ENCODE assay signal across 3 worm cellular contexts in the genomic region with DNA sequence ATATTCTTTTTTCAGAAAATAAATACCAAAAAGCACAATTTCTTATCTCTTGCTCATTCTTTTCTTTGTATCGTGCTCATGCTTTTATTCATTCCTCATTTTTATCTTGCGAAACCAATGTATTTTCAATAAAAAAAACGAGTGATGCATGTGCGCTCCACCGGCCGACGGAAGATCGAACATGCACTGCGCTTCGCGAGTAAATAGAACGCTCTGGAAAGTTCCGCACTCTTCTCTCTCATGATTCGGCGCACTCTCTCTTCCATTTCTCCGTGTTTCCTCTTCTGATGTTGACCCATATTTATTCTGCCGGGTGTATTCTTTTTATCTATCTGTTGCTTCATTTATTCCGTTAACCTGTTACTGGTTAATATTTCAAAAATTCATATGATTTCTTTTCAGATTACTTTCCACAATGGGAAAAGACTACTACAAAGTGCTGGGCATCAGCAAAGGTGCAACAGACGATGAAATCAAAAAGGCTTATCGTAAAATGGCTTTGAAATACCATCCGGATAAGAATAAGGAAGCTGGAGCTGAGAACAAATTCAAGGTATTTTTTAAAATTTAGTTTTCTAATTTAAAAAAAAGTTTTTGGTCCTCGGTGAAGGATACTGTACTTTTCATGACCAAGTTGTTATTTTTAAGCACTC.
A peak's percentile ranks its signal among the peaks of the same experiment; 100 is the strongest.
TF ChIP-seq lines count a peak whose summit lies in the region.

Gene dnj-13 (plus strand): TSS at position 403 of the 653 bp plus-strand sequence.

TF ChIP-seq in whole organism, L1 larva, 84 proteins besides CTCF, POLR2A, EP300 and RAD21 (continued from another document and continues in another):
- TF ChIP-seq C04F5.9 (tag; optimal IDR thresholded peaks at IDR 0.05; lab: Kevin White, UChicago): peak; percentile 86
- peak; percentile 87 for TF ChIP-seq blmp-1 (tag; optimal IDR thresholded peaks at IDR 0.05; lab: Kevin White, UChicago)
- TF ChIP-seq nhr-11 (tag; optimal IDR thresholded peaks at IDR 0.05; lab: Kevin White, UChicago): peak; percentile 78
- TF ChIP-seq swsn-7 (tag; optimal IDR thresholded peaks at IDR 0.05; lab: Kevin White, UChicago): peak; percentile 99
- TF ChIP-seq dsc-1 (tag; optimal IDR thresholded peaks at IDR 0.05; lab: Kevin White, UChicago): peak; percentile 99
- TF ChIP-seq nhr-47 (tag; optimal IDR thresholded peaks at IDR 0.05; lab: Kevin White, UChicago): peak; percentile 98
- no peak for TF ChIP-seq nhr-12 (tag; optimal IDR thresholded peaks at IDR 0.05; lab: Kevin White, UChicago)
- TF ChIP-seq aly-2 (tag; optimal IDR thresholded peaks at IDR 0.05; lab: Kevin White, UChicago): peak; percentile 74
- peak; percentile 55 for TF ChIP-seq fkh-4 (tag; optimal IDR thresholded peaks at IDR 0.05; lab: Kevin White, UChicago; ENCODE audit: borderline replicate concordance)
- TF ChIP-seq fkh-8 (tag; optimal IDR thresholded peaks at IDR 0.05; lab: Kevin White, UChicago): peak; percentile 99
- peak; percentile 22 for TF ChIP-seq hpl-2 (GFP tag; optimal IDR thresholded peaks at IDR 0.05; lab: Kevin White, UChicago)
- TF ChIP-seq tbx-2 (tag; optimal IDR thresholded peaks at IDR 0.05; lab: Kevin White, UChicago): peak; percentile 95
- no peak for TF ChIP-seq pqm-1 (tag; optimal IDR thresholded peaks at IDR 0.05; lab: Kevin White, UChicago)
- peak in 1 of 2 experiments; percentile 88 for TF ChIP-seq ztf-11 (tag; optimal IDR thresholded peaks at IDR 0.05; lab: Kevin White, UChicago)
- TF ChIP-seq ces-1 (GFP tag; optimal IDR thresholded peaks at IDR 0.05; lab: Kevin White, UChicago): no peak
- peak; percentile 64 for TF ChIP-seq nhr-76 (tag; optimal IDR thresholded peaks at IDR 0.05; lab: Kevin White, UChicago)
- peak; percentile 85 for TF ChIP-seq fos-1 (tag; optimal IDR thresholded peaks at IDR 0.05; lab: Kevin White, UChicago)
- peak; percentile 10 for TF ChIP-seq unc-30 (tag; optimal IDR thresholded peaks at IDR 0.05; lab: Kevin White, UChicago)
- no peak for TF ChIP-seq nhr-28 (tag; optimal IDR thresholded peaks at IDR 0.05; lab: Kevin White, UChicago)
- TF ChIP-seq skn-1 (tag; optimal IDR thresholded peaks at IDR 0.05; lab: Kevin White, UChicago): peak; percentile 93
- TF ChIP-seq zip-4 (GFP tag; optimal IDR thresholded peaks at IDR 0.05; lab: Kevin White, UChicago): peak; percentile 93
- peak; percentile 91 for TF ChIP-seq nhr-77 (tag; optimal IDR thresholded peaks at IDR 0.05; lab: Kevin White, UChicago)
- TF ChIP-seq sup-37 (GFP tag; optimal IDR thresholded peaks at IDR 0.05; lab: Kevin White, UChicago): peak; percentile 87
- TF ChIP-seq rnt-1 (tag; optimal IDR thresholded peaks at IDR 0.05; lab: Kevin White, UChicago): peak; percentile 88
- TF ChIP-seq ceh-82 (tag; optimal IDR thresholded peaks at IDR 0.05; lab: Kevin White, UChicago): peak; percentile 92 to 97 (median 94)
- peak; percentile 83 for TF ChIP-seq sox-4 (tag; optimal IDR thresholded peaks at IDR 0.05; lab: Kevin White, UChicago)
- TF ChIP-seq efl-1 (optimal IDR thresholded peaks at IDR 0.05; lab: Kevin White, UChicago): peak; percentile 80 to 83
- peak; percentile 75 to 98 for TF ChIP-seq efl-1 (GFP tag; optimal IDR thresholded peaks at IDR 0.05 in 1 of 2; lab: Kevin White, UChicago)
- no peak for TF ChIP-seq Y116A8C.19 (tag; optimal IDR thresholded peaks at IDR 0.05; lab: Kevin White, UChicago; ENCODE audit: borderline replicate concordance)
- TF ChIP-seq isw-1 (GFP tag; IDR thresholded peaks at IDR 0.05; lab: Robert Waterston, UW): peak; percentile 95
- TF ChIP-seq irx-1 (tag; optimal IDR thresholded peaks at IDR 0.05; lab: Kevin White, UChicago): peak; percentile 93
- TF ChIP-seq grh-1 (GFP tag; IDR thresholded peaks at IDR 0.05; lab: Robert Waterston, UW): peak; percentile 95
- no peak for TF ChIP-seq unc-62 (GFP tag; optimal IDR thresholded peaks at IDR 0.05; lab: Kevin White, UChicago)
- TF ChIP-seq snpc-4 (tag; optimal IDR thresholded peaks at IDR 0.05; lab: Kevin White, UChicago): peak; percentile 80
- TF ChIP-seq C34B4.2 (tag; optimal IDR thresholded peaks at IDR 0.05; lab: Kevin White, UChicago): peak; percentile 50
- TF ChIP-seq lir-3 (tag; optimal IDR thresholded peaks at IDR 0.05; lab: Kevin White, UChicago; ENCODE audit: poor library complexity): peak; percentile 85
- TF ChIP-seq aha-1 (tag; optimal IDR thresholded peaks at IDR 0.05; lab: Kevin White, UChicago): peak; percentile 80
- TF ChIP-seq C16A3.4 (tag; optimal IDR thresholded peaks at IDR 0.05; lab: Kevin White, UChicago): peak; percentile 91
- TF ChIP-seq jun-1 (tag; optimal IDR thresholded peaks at IDR 0.05; lab: Kevin White, UChicago): peak; percentile 94
- TF ChIP-seq unc-86 (tag; optimal IDR thresholded peaks at IDR 0.05; lab: Kevin White, UChicago): peak; percentile 95

TF ChIP-seq in whole organism, L3 larva, 47 proteins besides CTCF, POLR2A, EP300 and RAD21 (continued from another document):
- TF ChIP-seq nhr-77 (tag; optimal IDR thresholded peaks at IDR 0.05; lab: Kevin White, UChicago) (peak; percentile 61), lsy-12 (tag; optimal IDR thresholded peaks at IDR 0.05; lab: Kevin White, UChicago) (peak; percentile 98), fkh-10 (GFP tag; optimal IDR thresholded peaks at IDR 0.05; lab: Kevin White, UChicago) (peak; percentile 85), aly-2 (tag; optimal IDR thresholded peaks at IDR 0.05; lab: Kevin White, UChicago) (no peak), nhr-43 (tag; optimal IDR thresholded peaks at IDR 0.05; lab: Kevin White, UChicago; ENCODE audit: poor library complexity, severe bottlenecking) (peak; percentile 94), ceh-28 (tag; optimal IDR thresholded peaks at IDR 0.05; lab: Kevin White, UChicago) (peak; percentile 81), ceh-9 (tag; optimal IDR thresholded peaks at IDR 0.05; lab: Kevin White, UChicago) (no peak), elt-3 (tag; optimal IDR thresholded peaks at IDR 0.05; lab: Kevin White, UChicago) (no peak), lin-39 (tag; optimal IDR thresholded peaks at IDR 0.05; lab: Kevin White, UChicago) (peak; percentile 71), daf-12 (tag; optimal IDR thresholded peaks at IDR 0.05; lab: Kevin White, UChicago) (no peak), ceh-82 (tag; optimal IDR thresholded peaks at IDR 0.05; lab: Kevin White, UChicago) (peak; percentile 71), ztf-4 (tag; optimal IDR thresholded peaks at IDR 0.05; lab: Kevin White, UChicago) (peak; percentile 72), pqm-1 (tag; optimal IDR thresholded peaks at IDR 0.05; lab: Kevin White, UChicago) (peak; percentile 79), sea-2 (GFP tag; optimal IDR thresholded peaks at IDR 0.05; lab: Kevin White, UChicago) (no peak), unc-39 (tag; optimal IDR thresholded peaks at IDR 0.05; lab: Kevin White, UChicago) (no peak), nhr-28 (tag; optimal IDR thresholded peaks at IDR 0.05; lab: Kevin White, UChicago) (no peak), nhr-23 (tag; optimal IDR thresholded peaks at IDR 0.05; lab: Kevin White, UChicago) (peak; percentile 98), fkh-2 (tag; optimal IDR thresholded peaks at IDR 0.05; lab: Kevin White, UChicago) (peak; percentile 75), tbx-2 (tag; optimal IDR thresholded peaks at IDR 0.05; lab: Kevin White, UChicago) (peak; percentile 84), nhr-76 (tag; optimal IDR thresholded peaks at IDR 0.05; lab: Kevin White, UChicago) (peak; percentile 45), ama-1 (optimal IDR thresholded peaks at IDR 0.05; lab: Kevin White, UChicago) (peak; percentile 87), nfya-1 (tag; optimal IDR thresholded peaks at IDR 0.05; lab: Kevin White, UChicago; ENCODE audit: insufficient read depth) (peak; percentile 93), nhr-237 (tag; optimal IDR thresholded peaks at IDR 0.05; lab: Kevin White, UChicago) (no peak), ztf-11 (tag; optimal IDR thresholded peaks at IDR 0.05; lab: Kevin White, UChicago) (no peak), snpc-4 (tag; optimal IDR thresholded peaks at IDR 0.05; lab: Kevin White, UChicago) (peak; percentile 73), elt-1 (tag; optimal IDR thresholded peaks at IDR 0.05; lab: Kevin White, UChicago) (peak; percentile 47), jun-1 (tag; optimal IDR thresholded peaks at IDR 0.05; lab: Kevin White, UChicago) (peak; percentile 88), unc-62 (GFP tag; optimal IDR thresholded peaks at IDR 0.05; lab: Kevin White, UChicago) (no peak), mml-1 (tag; optimal IDR thresholded peaks at IDR 0.05; lab: Kevin White, UChicago) (no peak), lin-15B (tag; optimal IDR thresholded peaks at IDR 0.05; lab: Kevin White, UChicago) (peak; percentile 92)

TF ChIP-seq in whole organism, young adult, 124 proteins besides CTCF, POLR2A, EP300 and RAD21 (continued from another document and continues in another):
- TF ChIP-seq lsy-27 (tag; optimal IDR thresholded peaks at IDR 0.05; lab: Kevin White, UChicago; ENCODE audit: borderline replicate concordance, insufficient read depth) (no peak), Y95B8A.8 (GFP tag; IDR thresholded peaks at IDR 0.05; lab: Robert Waterston, UW) (peak; percentile 95), rpc-1 (optimal IDR thresholded peaks at IDR 0.05; lab: Kevin White, UChicago) (peak; percentile 79), rpc-1 (tag; optimal IDR thresholded peaks at IDR 0.05; lab: Kevin White, UChicago) (no peak), xnd-1 (tag; optimal IDR thresholded peaks at IDR 0.05; lab: Kevin White, UChicago) (no peak), F37B4.10 (GFP tag; IDR thresholded peaks at IDR 0.05; lab: Robert Waterston, UW) (0 out of 2 replicates have a peak, but pooled peaks have one; percentile 14), die-1 (tag; optimal IDR thresholded peaks at IDR 0.05; lab: Kevin White, UChicago) (peak; percentile 52), tlf-1 (GFP tag; optimal IDR thresholded peaks at IDR 0.05; lab: Kevin White, UChicago) (peak; percentile 96), mes-4 (tag; optimal IDR thresholded peaks at IDR 0.05; lab: Kevin White, UChicago) (no peak), sea-2 (GFP tag; IDR thresholded peaks at IDR 0.05; lab: Robert Waterston, UW) (peak; percentile 88), cebp-2 (GFP tag; IDR thresholded peaks at IDR 0.05; lab: Robert Waterston, UW) (peak; percentile 92), snpc-4 (GFP tag; optimal IDR thresholded peaks at IDR 0.05; lab: Kevin White, UChicago) (peak; percentile 24), snpc-4 (tag; optimal IDR thresholded peaks at IDR 0.05; lab: Kevin White, UChicago) (peak in 3 of 4 experiments; percentile 53 to 82 (median 74)), nhr-80 (tag; optimal IDR thresholded peaks at IDR 0.05; lab: Kevin White, UChicago) (peak; percentile 45), mcd-1 (GFP tag; IDR thresholded peaks at IDR 0.05; lab: Robert Waterston, UW) (peak; percentile 99), rcor-1 (GFP tag; IDR thresholded peaks at IDR 0.05; lab: Robert Waterston, UW) (peak; percentile 94), ceh-40 (GFP tag; IDR thresholded peaks at IDR 0.05; lab: Robert Waterston, UW) (peak; percentile 86), repo-1 (tag; optimal IDR thresholded peaks at IDR 0.05; lab: Kevin White, UChicago) (peak; percentile 91), F39B2.1 (GFP tag; IDR thresholded peaks at IDR 0.05; lab: Robert Waterston, UW) (peak; percentile 93), F10E7.11 (tag; optimal IDR thresholded peaks at IDR 0.05; lab: Kevin White, UChicago) (peak; percentile 94), akir-1 (GFP tag; optimal IDR thresholded peaks at IDR 0.05; lab: Kevin White, UChicago) (peak; percentile 89), zim-3 (tag; optimal IDR thresholded peaks at IDR 0.05; lab: Kevin White, UChicago) (peak; percentile 89), unc-62 (GFP tag; optimal IDR thresholded peaks at IDR 0.05; lab: Kevin White, UChicago) (no peak), madf-3 (GFP tag; IDR thresholded peaks at IDR 0.05; lab: Robert Waterston, UW) (peak; percentile 94), nhr-90 (tag; optimal IDR thresholded peaks at IDR 0.05; lab: Kevin White, UChicago) (peak; percentile 49), rec-8 (tag; optimal IDR thresholded peaks at IDR 0.05; lab: Kevin White, UChicago) (no peak), hlh-26 (GFP tag; conservative IDR thresholded peaks at IDR 0.05; lab: Robert Waterston, UW) (no peak), F49E8.2 (tag; optimal IDR thresholded peaks at IDR 0.05; lab: Kevin White, UChicago; ENCODE audit: insufficient read depth) (peak; percentile 78), sdz-38 (tag; optimal IDR thresholded peaks at IDR 0.05; lab: Kevin White, UChicago) (no peak), ccch-3 (GFP tag; optimal IDR thresholded peaks at IDR 0.05; lab: Kevin White, UChicago) (no peak), ceh-100 (GFP tag; IDR thresholded peaks at IDR 0.05; lab: Robert Waterston, UW) (peak; percentile 93), pha-4 (tag; optimal IDR thresholded peaks at IDR 0.05; lab: Kevin White, UChicago) (peak; percentile 41), F57C9.4 (tag; optimal IDR thresholded peaks at IDR 0.05; lab: Kevin White, UChicago) (no peak), cebp-1 (GFP tag; IDR thresholded peaks at IDR 0.05; lab: Robert Waterston, UW) (peak; percentile 94), cebp-1 (tag; optimal IDR thresholded peaks at IDR 0.05; lab: Kevin White, UChicago) (peak; percentile 97), nfya-2 (GFP tag; IDR thresholded peaks at IDR 0.05; lab: Robert Waterston, UW) (no peak), fkh-3 (tag; optimal IDR thresholded peaks at IDR 0.05; lab: Kevin White, UChicago) (peak; percentile 76), lin-40 (tag; optimal IDR thresholded peaks at IDR 0.05; lab: Kevin White, UChicago) (peak; percentile 98), ztf-6 (GFP tag; IDR thresholded peaks at IDR 0.05; lab: Robert Waterston, UW) (no peak), ekl-4 (GFP tag; IDR thresholded peaks at IDR 0.05; lab: Robert Waterston, UW) (peak; percentile 98), B0261.1 (tag; optimal IDR thresholded peaks at IDR 0.05; lab: Kevin White, UChicago) (peak; percentile 39), gei-17 (GFP tag; optimal IDR thresholded peaks at IDR 0.05; lab: Kevin White, UChicago) (peak; percentile 86), F22D6.2 (tag; optimal IDR thresholded peaks at IDR 0.05; lab: Kevin White, UChicago) (peak; percentile 81), let-607 (tag; optimal IDR thresholded peaks at IDR 0.05; lab: Kevin White, UChicago) (peak; percentile 72 to 86), egl-44 (GFP tag; IDR thresholded peaks at IDR 0.05; lab: Robert Waterston, UW) (peak; percentile 89), nfya-1 (tag; optimal IDR thresholded peaks at IDR 0.05; lab: Kevin White, UChicago; ENCODE audit: borderline replicate concordance, insufficient read depth) (no peak), Y56A3A.18 (GFP tag; IDR thresholded peaks at IDR 0.05; lab: Robert Waterston, UW) (peak; percentile 82), bed-1 (GFP tag; IDR thresholded peaks at IDR 0.05; lab: Robert Waterston, UW) (no peak), ceh-79 (tag; optimal IDR thresholded peaks at IDR 0.05; lab: Kevin White, UChicago) (peak; percentile 98), egl-18 (GFP tag; IDR thresholded peaks at IDR 0.05; lab: Robert Waterston, UW) (peak; percentile 92), madf-10 (tag; optimal IDR thresholded peaks at IDR 0.05; lab: Kevin White, UChicago) (peak; percentile 77), ZK185.1 (tag; optimal IDR thresholded peaks at IDR 0.05; lab: Kevin White, UChicago; ENCODE audit: poor library complexity, severe bottlenecking) (peak; percentile 96), ztf-22 (GFP tag; optimal IDR thresholded peaks at IDR 0.05; lab: Kevin White, UChicago) (peak; percentile 88), dox-1 (GFP tag; IDR thresholded peaks at IDR 0.05; lab: Robert Waterston, UW) (peak; percentile 97), attf-3 (GFP tag; conservative IDR thresholded peaks at IDR 0.05; lab: Robert Waterston, UW) (peak; percentile 80), lin-54 (GFP tag; optimal IDR thresholded peaks at IDR 0.05; lab: Kevin White, UChicago) (peak; percentile 93), snpc-1.1 (tag; optimal IDR thresholded peaks at IDR 0.05; lab: Kevin White, UChicago; ENCODE audit: insufficient read depth) (no peak), ama-1 (optimal IDR thresholded peaks at IDR 0.05; lab: Kevin White, UChicago) (peak; percentile 70), ama-1 (GFP tag; optimal IDR thresholded peaks at IDR 0.05; lab: Kevin White, UChicago) (peak in 1 of 2 experiments; percentile 28), lir-1 (GFP tag; conservative IDR thresholded peaks at IDR 0.05; lab: Robert Waterston, UW) (peak; percentile 91), efl-1 (GFP tag; optimal IDR thresholded peaks at IDR 0.05; lab: Kevin White, UChicago) (peak; percentile 54), pbrm-1 (GFP tag; IDR thresholded peaks at IDR 0.05; lab: Robert Waterston, UW) (peak; percentile 98)
